ENCODE assay signal across 1 fruit fly cellular context in genomic region chr2L:7107890-7108289, dm6.
A peak's percentile ranks its signal among the peaks of the same experiment; 100 is the strongest.
TF ChIP-seq lines count a peak whose summit lies in the region.

No protein-coding gene starts in this region.

TF ChIP-seq in whole organism, prepupa, 60 proteins besides CTCF, POLR2A, EP300 and RAD21 (continued from another document):
- no peak for TF ChIP-seq CG3032 (tag; optimal IDR thresholded peaks at IDR 0.05; lab: Kevin White, UChicago)
- no peak for TF ChIP-seq CG9139 (GFP tag; optimal IDR thresholded peaks at IDR 0.05; lab: Kevin White, UChicago)
- TF ChIP-seq Eip93F (GFP tag; optimal IDR thresholded peaks at IDR 0.05; lab: Kevin White, UChicago), result no peak
- TF ChIP-seq dsx (GFP tag; optimal IDR thresholded peaks at IDR 0.05; lab: Kevin White, UChicago; ENCODE audit: poor library complexity, severe bottlenecking), result no peak
- peak; percentile 18 for TF ChIP-seq topi (GFP tag; optimal IDR thresholded peaks at IDR 0.05; lab: Kevin White, UChicago)
- no peak for TF ChIP-seq CG16779 (tag; optimal IDR thresholded peaks at IDR 0.05; lab: Kevin White, UChicago)
- no peak for TF ChIP-seq lz (GFP tag; optimal IDR thresholded peaks at IDR 0.05; lab: Kevin White, UChicago)
- no peak for TF ChIP-seq fd85E (GFP tag; optimal IDR thresholded peaks at IDR 0.05; lab: Kevin White, UChicago)
- no peak for TF ChIP-seq spab (GFP tag; optimal IDR thresholded peaks at IDR 0.05; lab: Kevin White, UChicago)
- no peak for TF ChIP-seq Smox (GFP tag; optimal IDR thresholded peaks at IDR 0.05; lab: Kevin White, UChicago)
- no peak for TF ChIP-seq CG31627 (GFP tag; optimal IDR thresholded peaks at IDR 0.05; lab: Kevin White, UChicago)
- no peak for TF ChIP-seq Sox14 (GFP tag; optimal IDR thresholded peaks at IDR 0.05; lab: Kevin White, UChicago)
- TF ChIP-seq CG6854 (GFP tag; optimal IDR thresholded peaks at IDR 0.05; lab: Kevin White, UChicago), result no peak
- TF ChIP-seq pdm3 (GFP tag; optimal IDR thresholded peaks at IDR 0.05; lab: Kevin White, UChicago), result peak; percentile 10
- no peak for TF ChIP-seq Gug (GFP tag; IDR thresholded peaks at IDR 0.05; lab: Robert Waterston, UW)
- TF ChIP-seq Lpt (GFP tag; optimal IDR thresholded peaks at IDR 0.05; lab: Kevin White, UChicago), result no peak
- no peak for TF ChIP-seq CG11902 (GFP tag; optimal IDR thresholded peaks at IDR 0.05; lab: Kevin White, UChicago)
- no peak for TF ChIP-seq CG15336 (GFP tag; IDR thresholded peaks at IDR 0.05; lab: Robert Waterston, UW)
- TF ChIP-seq Sox15 (GFP tag; optimal IDR thresholded peaks at IDR 0.05; lab: Kevin White, UChicago), result no peak
- TF ChIP-seq CG7368 (GFP tag; optimal IDR thresholded peaks at IDR 0.05; lab: Kevin White, UChicago), result no peak
